Fruit fly (Drosophila melanogaster) whole organism, embryonic: ENCODE results near the gene CG32055.

ENCODE experiments used
- Abd-B ChIP-seq: fragments of 200-800 bp; sonication (Bioruptor generic); optimal IDR thresholded peaks from 2 replicates; lab custom pipeline; 2018; ENCODE audit warnings: missing biosample characterization, mild to moderate bottlenecking, missing genetic modification characterization, moderate library complexity
- CG10654 ChIP-seq: fragments of 200-800 bp; sonication (Bioruptor generic); optimal IDR thresholded peaks from 2 replicates; lab custom pipeline; 2016; ENCODE audit warnings: missing biosample characterization, missing genetic modification characterization
- CG12219 ChIP-seq: fragments of 200-800 bp; sonication (Bioruptor generic); optimal IDR thresholded peaks from 3 replicates; lab custom pipeline; 2018; ENCODE audit warnings: missing biosample characterization, mild to moderate bottlenecking, missing genetic modification characterization
- CG13424 ChIP-seq: fragments of 200-800 bp; sonication (Bioruptor generic); optimal IDR thresholded peaks from 2 replicates; lab custom pipeline; 2019; ENCODE audit warnings: missing biosample characterization, mild to moderate bottlenecking, missing genetic modification characterization, moderate library complexity
- CG15696 ChIP-seq: fragments of 200-800 bp; sonication (Bioruptor generic); optimal IDR thresholded peaks from 2 replicates; lab custom pipeline; 2019; ENCODE audit warnings: missing biosample characterization, mild to moderate bottlenecking, missing genetic modification characterization, moderate library complexity
- CG16779 ChIP-seq: fragments of 200-800 bp; sonication (Bioruptor generic); IDR thresholded peaks from 2 replicates; pipeline ENCODE4 v1.3.6; 2022; ENCODE audit warnings: missing biosample characterization, missing genetic modification characterization
- CG18476 ChIP-seq: fragments of 200-800 bp; sonication (Bioruptor generic); optimal IDR thresholded peaks from 2 replicates; lab custom pipeline; 2016; ENCODE audit warnings: missing biosample characterization, mild to moderate bottlenecking, missing genetic modification characterization
- CG30020 ChIP-seq: fragments of 200-800 bp; optimal IDR thresholded peaks from 2 replicates; lab custom pipeline; 2019; ENCODE audit warnings: missing biosample characterization, mild to moderate bottlenecking, missing genetic modification characterization, moderate library complexity
- CG30431 ChIP-seq: fragments of 200-800 bp; sonication (Bioruptor generic); optimal IDR thresholded peaks from 2 replicates; lab custom pipeline; 2017; ENCODE audit warnings: missing biosample characterization, missing genetic modification characterization
- CG33557 ChIP-seq: fragments of 200-800 bp; sonication (Bioruptor generic); optimal IDR thresholded peaks from 2 replicates; lab custom pipeline; 2019; ENCODE audit warnings: missing biosample characterization, mild to moderate bottlenecking, missing genetic modification characterization, moderate library complexity
- CG34422 ChIP-seq: fragments of 200-800 bp; sonication (Bioruptor generic); IDR thresholded peaks from 3 replicates; pipeline ENCODE4 v1.3.6; 2022; ENCODE audit warnings: missing biosample characterization, missing genetic modification characterization
- CG3726 ChIP-seq: fragments of 200-800 bp; sonication (Bioruptor generic); IDR thresholded peaks from 3 replicates; pipeline ENCODE4, ENCODE4 v1.3.6; 2022; ENCODE audit warnings: missing biosample characterization, missing genetic modification characterization
- CG4282 ChIP-seq: fragments of 200-800 bp; sonication (Bioruptor generic); optimal IDR thresholded peaks from 2 replicates; lab custom pipeline; 2016; ENCODE audit warnings: missing biosample characterization, missing genetic modification characterization
- CG4617 ChIP-seq: fragments of 200-800 bp; sonication (Bioruptor generic); optimal IDR thresholded peaks from 3 replicates; lab custom pipeline; 2016; ENCODE audit warnings: missing biosample characterization, missing genetic modification characterization, borderline replicate concordance
- CG4820 ChIP-seq: fragments of 200-800 bp; sonication (Bioruptor generic); optimal IDR thresholded peaks from 3 replicates; lab custom pipeline; 2016; ENCODE audit warnings: missing biosample characterization, missing genetic modification characterization
- CG6654 ChIP-seq: fragments of 200-800 bp; sonication (Bioruptor generic); optimal IDR thresholded peaks from 2 replicates; lab custom pipeline; 2017; ENCODE audit warnings: missing biosample characterization, mild to moderate bottlenecking, missing genetic modification characterization
- CG7839 ChIP-seq: fragments of 200-800 bp; sonication (Bioruptor generic); optimal IDR thresholded peaks from 3 replicates; lab custom pipeline; 2018; ENCODE audit warnings: missing biosample characterization, mild to moderate bottlenecking, missing genetic modification characterization, moderate library complexity
- Dfd ChIP-seq, 2 experiments: fragments of >200 bp; optimal IDR thresholded peaks; 2 replicates each; lab custom pipeline; 2017; ENCODE audit warnings: missing biosample characterization in 2 of 2, missing genetic modification characterization in 2 of 2
- Dll ChIP-seq: fragments of 200-800 bp; sonication (Bioruptor generic); IDR thresholded peaks from 4 replicates; pipeline ENCODE4 v1.3.6; 2022; ENCODE audit warnings: missing biosample characterization, missing genetic modification characterization; ENCODE audit not compliant: partially characterized antibody
- Fer1 ChIP-seq: fragments of 200-800 bp; sonication (Bioruptor generic); optimal IDR thresholded peaks from 2 replicates; lab custom pipeline; 2017; ENCODE audit warnings: missing biosample characterization, mild to moderate bottlenecking, missing genetic modification characterization
- Gug ChIP-seq: fragments of 200-800 bp; sonication (Bioruptor generic); IDR thresholded peaks from 4 replicates; pipeline ENCODE4 v1.3.6; 2022; ENCODE audit warnings: missing biosample characterization, missing genetic modification characterization
- HLHmδ ChIP-seq: fragments of 200-800 bp; sonication (Bioruptor generic); optimal IDR thresholded peaks from 2 replicates; lab custom pipeline; 2018; ENCODE audit warnings: missing biosample characterization, mild to moderate bottlenecking, missing genetic modification characterization, moderate library complexity
- Hmr ChIP-seq: fragments of 200-800 bp; sonication (Bioruptor generic); optimal IDR thresholded peaks from 3 replicates; lab custom pipeline; 2017; ENCODE audit warnings: mild to moderate bottlenecking, missing biosample characterization, missing genetic modification reagents, missing genetic modification characterization
- Lhr ChIP-seq: fragments of 200-800 bp; sonication (Bioruptor generic); optimal IDR thresholded peaks from 3 replicates; lab custom pipeline; 2017; ENCODE audit warnings: mild to moderate bottlenecking, missing biosample characterization, missing genetic modification reagents, missing genetic modification characterization
- MBD-R2 ChIP-seq: fragments of 200-800 bp; sonication (Bioruptor generic); IDR thresholded peaks from 2 replicates; pipeline ENCODE4 v1.3.6; 2022; ENCODE audit warnings: missing biosample characterization, missing genetic modification characterization
- Neu2 ChIP-seq: fragments of 200-800 bp; sonication (Bioruptor generic); optimal IDR thresholded peaks from 3 replicates; lab custom pipeline; 2016; ENCODE audit warnings: missing biosample characterization, missing genetic modification characterization, borderline replicate concordance
- Nf-YB ChIP-seq: fragments of 200-800 bp; sonication (Bioruptor generic); optimal IDR thresholded peaks from 3 replicates; lab custom pipeline; 2019; ENCODE audit warnings: missing biosample characterization, mild to moderate bottlenecking, missing genetic modification characterization, moderate library complexity
- Nf-YC ChIP-seq: fragments of 200-800 bp; optimal IDR thresholded peaks from 3 replicates; lab custom pipeline; 2019; ENCODE audit warnings: missing biosample characterization, mild to moderate bottlenecking, missing genetic modification characterization, moderate library complexity
- Opbp ChIP-seq: fragments of 200-800 bp; sonication (Bioruptor generic); IDR thresholded peaks from 3 replicates; pipeline ENCODE4 v1.3.6; 2022; ENCODE audit warnings: missing biosample characterization, missing genetic modification characterization; ENCODE audit not compliant: partially characterized antibody
- Sry-β ChIP-seq: fragments of 200-800 bp; sonication (Bioruptor generic); optimal IDR thresholded peaks from 2 replicates; lab custom pipeline; 2018; ENCODE audit warnings: missing biosample characterization, mild to moderate bottlenecking, missing genetic modification characterization, moderate library complexity
- Sry-δ ChIP-seq: fragments of 200-800 bp; sonication (Bioruptor generic); optimal IDR thresholded peaks from 2 replicates; lab custom pipeline; 2016; ENCODE audit warnings: missing biosample characterization, missing genetic modification characterization
- Tbp ChIP-seq: fragments of >200 bp; optimal IDR thresholded peaks from 2 replicates; lab custom pipeline; 2018; ENCODE audit warnings: missing biosample characterization, missing genetic modification characterization
- Usf ChIP-seq: fragments of 200-800 bp; sonication (Bioruptor generic); optimal IDR thresholded peaks from 2 replicates; lab custom pipeline; 2017; ENCODE audit warnings: missing genotype, missing biosample characterization, missing genetic modification characterization
- YL-1 ChIP-seq: fragments of 200-800 bp; sonication (Bioruptor generic); optimal IDR thresholded peaks from 3 replicates; lab custom pipeline; 2017; ENCODE audit warnings: missing biosample characterization, mild to moderate bottlenecking, missing genetic modification characterization
- bbx ChIP-seq: fragments of 200-800 bp; sonication (Bioruptor generic); IDR thresholded peaks from 2 replicates; pipeline ENCODE4 v1.3.6; 2022; ENCODE audit warnings: missing biosample characterization, missing genetic modification characterization; ENCODE audit not compliant: partially characterized antibody
- cato ChIP-seq: fragments of 200-800 bp; sonication (Bioruptor generic); optimal IDR thresholded peaks from 2 replicates; lab custom pipeline; 2016; ENCODE audit warnings: missing biosample characterization, missing genetic modification characterization, borderline replicate concordance
- croc ChIP-seq: fragments of 200-800 bp; sonication (Bioruptor generic); conservative IDR thresholded peaks from 3 replicates; pipeline ENCODE4 v1.3.6; 2022; ENCODE audit warnings: missing biosample characterization, missing genetic modification characterization
- ems ChIP-seq: fragments of 200-800 bp; sonication (Bioruptor generic); optimal IDR thresholded peaks from 3 replicates; lab custom pipeline; 2016; ENCODE audit warnings: missing biosample characterization, missing genetic modification characterization
- ftz-f1 ChIP-seq: fragments of 200-800 bp; sonication (Bioruptor generic); optimal IDR thresholded peaks from 2 replicates; lab custom pipeline; 2016; ENCODE audit warnings: missing biosample characterization, missing genetic modification characterization
- gcm2 ChIP-seq: fragments of 200-800 bp; sonication (Bioruptor generic); optimal IDR thresholded peaks from 2 replicates; lab custom pipeline; 2016; ENCODE audit warnings: missing biosample characterization, missing genetic modification characterization
- h ChIP-seq: fragments of >200 bp; optimal IDR thresholded peaks from 2 replicates; lab custom pipeline; 2017
- klu ChIP-seq: fragments of 200-800 bp; sonication (Bioruptor generic); IDR thresholded peaks from 2 replicates; pipeline ENCODE4 v1.3.6; 2022; ENCODE audit warnings: missing biosample characterization, missing genetic modification characterization
- oc ChIP-seq: fragments of 200-800 bp; sonication (Bioruptor generic); optimal IDR thresholded peaks from 2 replicates; lab custom pipeline; 2018; ENCODE audit warnings: missing biosample characterization, mild to moderate bottlenecking, missing genetic modification characterization, moderate library complexity
- peb ChIP-seq: fragments of 200-800 bp; sonication (Bioruptor generic); IDR thresholded peaks from 2 replicates; pipeline ENCODE4 v1.3.6; 2022; ENCODE audit warnings: missing biosample characterization, missing genetic modification characterization
- ranshi ChIP-seq: fragments of 200-800 bp; sonication (Bioruptor generic); IDR thresholded peaks from 2 replicates; pipeline ENCODE4 v1.3.6; 2022; ENCODE audit warnings: missing biosample characterization, missing genetic modification characterization
- rib ChIP-seq: fragments of 200-800 bp; sonication (Bioruptor generic); IDR thresholded peaks from 2 replicates; pipeline ENCODE4 v1.3.6; 2022; ENCODE audit warnings: missing biosample characterization, missing genetic modification characterization
- sima ChIP-seq: fragments of 200-800 bp; sonication (Bioruptor generic); optimal IDR thresholded peaks from 2 replicates; lab custom pipeline; 2016; ENCODE audit warnings: missing biosample characterization, missing genetic modification characterization
- slp2 ChIP-seq: fragments of 200-800 bp; sonication (Bioruptor generic); optimal IDR thresholded peaks from 2 replicates; lab custom pipeline; 2016; ENCODE audit warnings: missing biosample characterization, missing genetic modification characterization
- stwl ChIP-seq: fragments of 200-800 bp; sonication (Bioruptor generic); optimal IDR thresholded peaks from 3 replicates; lab custom pipeline; 2018; ENCODE audit warnings: missing biosample characterization, mild to moderate bottlenecking, missing genetic modification characterization, moderate library complexity
- vnd ChIP-seq: fragments of 200-800 bp; sonication (Bioruptor generic); IDR thresholded peaks from 3 replicates; pipeline ENCODE4 v1.3.6; 2022; ENCODE audit warnings: missing biosample characterization, missing genetic modification characterization; ENCODE audit not compliant: partially characterized antibody
- yki ChIP-seq: fragments of >200 bp; optimal IDR thresholded peaks from 3 replicates; lab custom pipeline; 2018

CG32055 gene

dm6 chr3L:10225214-10225729, 5.3 kb upstream of the CG32055 start, which contains the start of gene scramb1 (continued):
- TF ChIP-seq Tbp (GFP tag; lab: Kevin White, UChicago) = no peak
- no peak for TF ChIP-seq croc
- TF ChIP-seq ems = no peak
- no peak for TF ChIP-seq CG6654
- no peak for TF ChIP-seq CG33557 (GFP tag; lab: Kevin White, UChicago)
- TF ChIP-seq CG4617 (GFP tag; lab: Kevin White, UChicago) = peak; percentile 26
- TF ChIP-seq Hmr = peak; percentile 23
- no peak for TF ChIP-seq slp2 (GFP tag; lab: Kevin White, UChicago)
- no peak for TF ChIP-seq CG16779 (GFP tag; lab: Robert Waterston, UW)
- TF ChIP-seq Nf-YC (tag; lab: Kevin White, UChicago) = no peak
- TF ChIP-seq stwl (tag; lab: Kevin White, UChicago) = peak; percentile 24
- no peak for TF ChIP-seq Sry-β (GFP tag; lab: Kevin White, UChicago)
- no peak for TF ChIP-seq Sry-δ (GFP tag; lab: Kevin White, UChicago)
- TF ChIP-seq Dfd (GFP tag; optimal IDR thresholded peaks at IDR 0.05; lab: Kevin White, UChicago) = no peak
- no peak for TF ChIP-seq Neu2
- no peak for TF ChIP-seq CG30020 (tag; lab: Kevin White, UChicago)
- no peak for TF ChIP-seq ranshi (GFP tag; lab: Robert Waterston, UW)
- no peak for TF ChIP-seq h (lab: Kevin White, UChicago)
- TF ChIP-seq gcm2 (GFP tag; lab: Kevin White, UChicago) = no peak
- TF ChIP-seq CG10654 (GFP tag; lab: Kevin White, UChicago) = no peak
- no peak for TF ChIP-seq Gug
- TF ChIP-seq CG18476 (GFP tag; lab: Kevin White, UChicago) = no peak
- peak; percentile 15 for TF ChIP-seq Lhr (GFP tag; lab: Kevin White, UChicago)
- TF ChIP-seq HLHmδ (GFP tag; lab: Kevin White, UChicago) = no peak
- no peak for TF ChIP-seq CG12219 (GFP tag; lab: Kevin White, UChicago)
- TF ChIP-seq sima (GFP tag; lab: Kevin White, UChicago) = no peak
- TF ChIP-seq vnd (GFP tag; lab: Robert Waterston, UW) = no peak
- TF ChIP-seq rib (GFP tag; lab: Robert Waterston, UW) = no peak
- 0 out of 2 replicates have a peak, but pooled peaks have one; percentile 55 for TF ChIP-seq MBD-R2 (GFP tag; lab: Robert Waterston, UW)
- no peak for TF ChIP-seq peb
- TF ChIP-seq yki = no peak
- no peak for TF ChIP-seq klu (GFP tag; lab: Robert Waterston, UW)
- TF ChIP-seq Opbp (GFP tag; lab: Robert Waterston, UW) = peak; percentile 34; the same call in 1 of the 3 replicates
- no peak for TF ChIP-seq cato (GFP tag; lab: Kevin White, UChicago)
- no peak for TF ChIP-seq CG7839 (tag; lab: Kevin White, UChicago)
- no peak for TF ChIP-seq CG3726 (GFP tag; lab: Robert Waterston, UW)
- no peak for TF ChIP-seq Nf-YB
- no peak for TF ChIP-seq CG4282 (GFP tag; lab: Kevin White, UChicago)
- no peak for TF ChIP-seq oc

- TF ChIP-seq Fer1 = no peak
- TF ChIP-seq CG34422 (GFP tag; lab: Robert Waterston, UW) = peak; percentile 41; the same call in 1 of the 3 replicates
- no peak for TF ChIP-seq CG13424
- TF ChIP-seq CG15696 (tag; lab: Kevin White, UChicago) = no peak
- no peak for TF ChIP-seq Usf (GFP tag; lab: Kevin White, UChicago)
- no peak for TF ChIP-seq ftz-f1 (GFP tag; lab: Kevin White, UChicago)
- peak; percentile 13 for TF ChIP-seq YL-1 (GFP tag; lab: Kevin White, UChicago)
- TF ChIP-seq Dll (GFP tag; lab: Robert Waterston, UW) = 0 out of 4 replicates have a peak, but pooled peaks have one; percentile 40
- no peak for TF ChIP-seq peb
- TF ChIP-seq Abd-B (GFP tag; lab: Kevin White, UChicago) = no peak
- peak; percentile 24; the same call in 1 of the 2 replicates for TF ChIP-seq bbx (GFP tag; lab: Robert Waterston, UW)
- TF ChIP-seq CG30431 (GFP tag; lab: Kevin White, UChicago) = no peak
- no peak for TF ChIP-seq CG4820 (GFP tag; lab: Kevin White, UChicago)
Observed at dm6 chr3L:10224470-10225213, 4.7 kb upstream of the CG32055 start.
